Worm (Caenorhabditis elegans) whole organism, mixed stage, embryonic: ENCODE results near the gene xpb-1.

ENCODE experiments used
- M03D4.4 ChIP-seq: sonication (generic microtip); optimal IDR thresholded peaks from 2 replicates; lab custom pipeline; 2017; ENCODE audit warnings: mild to moderate bottlenecking, missing genetic modification characterization, missing compliant biosample characterization
- bed-3 ChIP-seq: fragments of 200-800 bp; sonication (Bioruptor generic); optimal IDR thresholded peaks from 3 replicates; lab custom pipeline; 2018; ENCODE audit warnings: mild to moderate bottlenecking, missing genetic modification characterization, moderate library complexity, missing compliant biosample characterization
- blmp-1 ChIP-seq: fragments of 150-350 bp; optimal IDR thresholded peaks from 2 replicates; lab custom pipeline; 2014; ENCODE audit warnings: missing biosample characterization, missing genetic modification characterization
- ceh-39 ChIP-seq: fragments of 150-350 bp; optimal IDR thresholded peaks from 2 replicates; lab custom pipeline; 2014; ENCODE audit warnings: missing biosample characterization, missing genetic modification characterization
- ceh-43 ChIP-seq: fragments of 200-800 bp; sonication (Bioruptor generic); optimal IDR thresholded peaks from 2 replicates; lab custom pipeline; 2018; ENCODE audit warnings: mild to moderate bottlenecking, missing genetic modification characterization, moderate library complexity, missing compliant biosample characterization
- ceh-83 ChIP-seq: fragments of 200-800 bp; sonication (Bioruptor generic); optimal IDR thresholded peaks from 2 replicates; lab custom pipeline; 2018; ENCODE audit warnings: mild to moderate bottlenecking, missing genetic modification characterization, missing compliant biosample characterization
- ces-1 ChIP-seq: fragments of 150-350 bp; optimal IDR thresholded peaks from 2 replicates; lab custom pipeline; 2014; ENCODE audit warnings: missing biosample characterization, missing genetic modification reagents, missing genetic modification characterization
- cnd-1 ChIP-seq: fragments of 200-800 bp; sonication (Bioruptor generic); optimal IDR thresholded peaks from 2 replicates; lab custom pipeline; 2018; ENCODE audit warnings: mild to moderate bottlenecking, missing genetic modification characterization, missing compliant biosample characterization
- drap-1 ChIP-seq: fragments of 200-800 bp; sonication (Bioruptor generic); optimal IDR thresholded peaks from 3 replicates; lab custom pipeline; 2018; ENCODE audit warnings: mild to moderate bottlenecking, missing genetic modification characterization, missing compliant biosample characterization
- elt-1 ChIP-seq: sonication (generic microtip); optimal IDR thresholded peaks from 2 replicates; lab custom pipeline; 2017; ENCODE audit warnings: missing genetic modification characterization, mild to moderate bottlenecking, missing compliant biosample characterization, antibody characterized with exemption, moderate library complexity, borderline replicate concordance; ENCODE audit not compliant: insufficient read depth
- flh-1 ChIP-seq: fragments of 200-800 bp; sonication (Bioruptor generic); optimal IDR thresholded peaks from 2 replicates; lab custom pipeline; 2018; ENCODE audit warnings: mild to moderate bottlenecking, missing genetic modification characterization, moderate library complexity, missing compliant biosample characterization
- hlh-1 ChIP-seq: fragments of 150-350 bp; optimal IDR thresholded peaks from 2 replicates; lab custom pipeline; 2014; ENCODE audit warnings: missing biosample characterization, missing genetic modification reagents, missing genetic modification characterization
- lin-32 ChIP-seq: fragments of 200-800 bp; sonication (Bioruptor generic); optimal IDR thresholded peaks from 2 replicates; lab custom pipeline; 2018; ENCODE audit warnings: mild to moderate bottlenecking, missing genetic modification characterization, missing compliant biosample characterization
- lsy-2 ChIP-seq: fragments of 150-350 bp; optimal IDR thresholded peaks from 2 replicates; lab custom pipeline; 2014; ENCODE audit warnings: missing biosample characterization, missing genetic modification characterization
- mab-5 ChIP-seq: fragments of 150-350 bp; optimal IDR thresholded peaks from 2 replicates; lab custom pipeline; 2014; ENCODE audit warnings: missing biosample characterization, missing genetic modification characterization
- mep-1 ChIP-seq: fragments of 150-350 bp; optimal IDR thresholded peaks from 2 replicates; lab custom pipeline; 2017; ENCODE audit warnings: missing biosample characterization, missing genetic modification reagents, missing genetic modification characterization, inconsistent platforms
- mls-2 ChIP-seq: sonication (generic microtip); optimal IDR thresholded peaks from 2 replicates; lab custom pipeline; 2016; ENCODE audit warnings: mild to moderate bottlenecking, missing genetic modification characterization, moderate library complexity, missing compliant biosample characterization
- nhr-12 ChIP-seq: fragments of 150-350 bp; optimal IDR thresholded peaks from 2 replicates; lab custom pipeline; 2014; ENCODE audit warnings: missing biosample characterization, missing genetic modification characterization
- nhr-2 ChIP-seq: fragments of 150-350 bp; optimal IDR thresholded peaks from 2 replicates; lab custom pipeline; 2014; ENCODE audit warnings: missing biosample characterization, missing genetic modification characterization
- nhr-237 ChIP-seq: fragments of 150-350 bp; optimal IDR thresholded peaks from 2 replicates; lab custom pipeline; 2014; ENCODE audit warnings: missing biosample characterization, missing genetic modification characterization
- nhr-28 ChIP-seq: fragments of 150-350 bp; optimal IDR thresholded peaks from 2 replicates; lab custom pipeline; 2014; ENCODE audit warnings: missing biosample characterization, missing genetic modification characterization
- nhr-76 ChIP-seq: sonication (generic microtip); optimal IDR thresholded peaks from 2 replicates; lab custom pipeline; 2017; ENCODE audit warnings: missing biosample characterization, missing genetic modification characterization
- pha-4 ChIP-seq: fragments of 150-350 bp; optimal IDR thresholded peaks from 2 replicates; lab custom pipeline; 2018; ENCODE audit warnings: missing biosample characterization, missing genetic modification reagents, missing genetic modification characterization
- sem-2 ChIP-seq: fragments of 200-800 bp; sonication (Bioruptor generic); optimal IDR thresholded peaks from 2 replicates; lab custom pipeline; 2018; ENCODE audit warnings: mild to moderate bottlenecking, missing genetic modification characterization, missing compliant biosample characterization
- snpc-4 ChIP-seq: fragments of 150-350 bp; optimal IDR thresholded peaks from 2 replicates; lab custom pipeline; 2014; ENCODE audit warnings: missing biosample characterization, missing genetic modification characterization
- sptf-1 ChIP-seq: sonication (generic microtip); optimal IDR thresholded peaks from 2 replicates; lab custom pipeline; 2017; ENCODE audit warnings: mild to moderate bottlenecking, missing genetic modification characterization, moderate library complexity, missing compliant biosample characterization
- tbx-8 ChIP-seq: fragments of 200-800 bp; sonication (Bioruptor generic); optimal IDR thresholded peaks from 2 replicates; lab custom pipeline; 2018; ENCODE audit warnings: mild to moderate bottlenecking, missing genetic modification characterization, moderate library complexity, missing compliant biosample characterization
- unc-120 ChIP-seq: sonication (generic microtip); optimal IDR thresholded peaks from 2 replicates; lab custom pipeline; 2017; ENCODE audit warnings: missing genetic modification characterization, missing compliant biosample characterization; ENCODE audit not compliant: poor library complexity, severe bottlenecking
- unc-62 ChIP-seq: fragments of 150-350 bp; optimal IDR thresholded peaks from 2 replicates; lab custom pipeline; 2014; ENCODE audit warnings: missing biosample characterization, missing genetic modification reagents, missing genetic modification characterization
- zip-8 ChIP-seq: fragments of 150-350 bp; optimal IDR thresholded peaks from 2 replicates; lab custom pipeline; 2014; ENCODE audit warnings: missing biosample characterization, missing genetic modification characterization
- ztf-11 ChIP-seq: fragments of 150-350 bp; optimal IDR thresholded peaks from 2 replicates; lab custom pipeline; 2014; ENCODE audit warnings: missing biosample characterization, missing genetic modification characterization

xpb-1 gene

ce11 chrIII:11526396-11526795 is at the start of gene xpb-1:
TSS of gene xpb-1 (plus strand) at chrIII:11526657.
- no peak for TF ChIP-seq cnd-1
- TF ChIP-seq pha-4 (tag; lab: Kevin White, UChicago) = no peak
- TF ChIP-seq zip-8 (tag; lab: Kevin White, UChicago) = no peak
- no peak for TF ChIP-seq hlh-1 (tag; lab: Kevin White, UChicago)
- no peak for TF ChIP-seq sem-2 (GFP tag; lab: Kevin White, UChicago)
- no peak for TF ChIP-seq nhr-28
- no peak for TF ChIP-seq lin-32
- TF ChIP-seq ceh-43 = no peak
- no peak for TF ChIP-seq ztf-11 (tag; lab: Kevin White, UChicago)
- TF ChIP-seq ces-1 (GFP tag; lab: Kevin White, UChicago) = no peak
- TF ChIP-seq ceh-83 (GFP tag; lab: Kevin White, UChicago) = no peak
- TF ChIP-seq nhr-76 (tag; lab: Kevin White, UChicago) = no peak
- no peak for TF ChIP-seq tbx-8 (GFP tag; lab: Kevin White, UChicago)
- no peak for TF ChIP-seq unc-120
- TF ChIP-seq unc-62 (GFP tag; lab: Kevin White, UChicago) = no peak
- no peak for TF ChIP-seq flh-1 (GFP tag; lab: Kevin White, UChicago)

ce11 chrIII:11477307-11477706 is 49.1 kb upstream of the xpb-1 start:
- no peak for TF ChIP-seq nhr-28
- TF ChIP-seq hlh-1 (tag; lab: Kevin White, UChicago) = no peak
- no peak for TF ChIP-seq cnd-1
- no peak for TF ChIP-seq ztf-11 (tag; lab: Kevin White, UChicago)
- TF ChIP-seq ceh-83 (GFP tag; lab: Kevin White, UChicago) = no peak
- no peak for TF ChIP-seq lsy-2 (tag; lab: Kevin White, UChicago)
- TF ChIP-seq nhr-12 (tag; lab: Kevin White, UChicago) = no peak
- TF ChIP-seq ceh-43 = no peak

- TF ChIP-seq lsy-2 (tag; lab: Kevin White, UChicago) (no peak), tbx-8 (GFP tag; lab: Kevin White, UChicago) (no peak), cnd-1 (no peak), hlh-1 (tag; lab: Kevin White, UChicago) (no peak), nhr-28 (no peak), zip-8 (tag; lab: Kevin White, UChicago) (no peak), ceh-83 (GFP tag; lab: Kevin White, UChicago) (no peak), bed-3 (GFP tag; lab: Kevin White, UChicago) (no peak), mep-1 (no peak)
Observed at ce11 chrIII:11478468-11479363, 47.7 kb upstream of the xpb-1 start.

- TF ChIP-seq flh-1 (GFP tag; lab: Kevin White, UChicago) (no peak), blmp-1 (tag; lab: Kevin White, UChicago) (no peak), nhr-237 (no peak), ztf-11 (tag; lab: Kevin White, UChicago) (no peak), nhr-2 (tag; lab: Kevin White, UChicago) (peak; percentile 98), ceh-43 (no peak), mab-5 (no peak), drap-1 (GFP tag; lab: Kevin White, UChicago) (no peak), sem-2 (GFP tag; lab: Kevin White, UChicago) (no peak), ceh-39 (tag; lab: Kevin White, UChicago) (peak; percentile 43), unc-120 (no peak), ces-1 (GFP tag; lab: Kevin White, UChicago) (peak; percentile 6), lsy-2 (tag; lab: Kevin White, UChicago) (no peak), nhr-76 (tag; lab: Kevin White, UChicago) (no peak), mls-2 (tag; lab: Kevin White, UChicago) (peak; percentile 15), sptf-1 (tag; lab: Kevin White, UChicago) (peak; percentile 1), M03D4.4 (tag; lab: Kevin White, UChicago) (peak; percentile 3)
Observed at ce11 chrIII:11481309-11481845, 45.1 kb upstream of the xpb-1 start.

- TF ChIP-seq elt-1 (tag; lab: Kevin White, UChicago) (no peak), nhr-12 (tag; lab: Kevin White, UChicago) (no peak), lin-32 (no peak), hlh-1 (tag; lab: Kevin White, UChicago) (no peak), nhr-76 (tag; lab: Kevin White, UChicago) (no peak), snpc-4 (tag; lab: Kevin White, UChicago) (no peak), ceh-43 (no peak)
Observed at ce11 chrIII:11484139-11484590, 42.3 kb upstream of the xpb-1 start, which contains the start of gene fbxa-220. TSS of gene fbxa-220 (minus strand) at chrIII:11484189.
